Fruit fly (Drosophila melanogaster) whole organism, wandering third instar larva: ENCODE data around the gene CG4935.

ENCODE experiments used
- CrebA ChIP-seq: fragments of 200-800 bp; sonication (Bioruptor generic); optimal IDR thresholded peaks from 2 replicates; lab custom pipeline; 2016; ENCODE audit warnings: missing biosample characterization, mild to moderate bottlenecking, missing genetic modification characterization, borderline replicate concordance
- GATAd ChIP-seq: sonication (Bioruptor generic); optimal IDR thresholded peaks from 2 replicates; lab custom pipeline; 2016; ENCODE audit warnings: missing biosample characterization, missing genetic modification characterization
- Jra ChIP-seq: sonication (Bioruptor generic); optimal IDR thresholded peaks from 2 replicates; lab custom pipeline; 2016; ENCODE audit warnings: missing biosample characterization, missing genetic modification characterization
- OdsH ChIP-seq: fragments of 200-800 bp; sonication (Bioruptor generic); optimal IDR thresholded peaks from 2 replicates; lab custom pipeline; 2016; ENCODE audit warnings: missing biosample characterization, mild to moderate bottlenecking, missing genetic modification characterization
- ey ChIP-seq: fragments of 200-800 bp; sonication (Bioruptor generic); optimal IDR thresholded peaks from 2 replicates; lab custom pipeline; 2016; ENCODE audit warnings: missing biosample characterization, missing genetic modification characterization
- fru ChIP-seq: fragments of 200-800 bp; sonication (Bioruptor generic); optimal IDR thresholded peaks from 3 replicates; lab custom pipeline; 2016; ENCODE audit warnings: missing biosample characterization, mild to moderate bottlenecking, missing genetic modification characterization
- lola ChIP-seq: fragments of >200 bp; optimal IDR thresholded peaks from 2 replicates; lab custom pipeline; 2017; ENCODE audit warnings: missing biosample characterization, missing genetic modification characterization
- psq ChIP-seq: fragments of 200-800 bp; sonication (Bioruptor generic); optimal IDR thresholded peaks from 3 replicates; lab custom pipeline; 2017; ENCODE audit warnings: missing biosample characterization, mild to moderate bottlenecking, missing genetic modification characterization, moderate library complexity
- sage ChIP-seq: fragments of 200-800 bp; sonication (Bioruptor generic); optimal IDR thresholded peaks from 2 replicates; lab custom pipeline; 2016; ENCODE audit warnings: missing biosample characterization, mild to moderate bottlenecking, missing genetic modification characterization
- usp ChIP-seq: fragments of >200 bp; optimal IDR thresholded peaks from 2 replicates; lab custom pipeline; 2017; ENCODE audit warnings: missing biosample characterization, missing genetic modification characterization
- woc ChIP-seq: sonication (Bioruptor generic); optimal IDR thresholded peaks from 2 replicates; lab custom pipeline; 2016; ENCODE audit warnings: missing biosample characterization, mild to moderate bottlenecking, missing genetic modification characterization

dm6 chr2L:16293703-16294233 lies 31.8 kb downstream of the CG4935 start, which contains the start of gene Cyp303a1:
- TF ChIP-seq CrebA (GFP tag; lab: Kevin White, UChicago): no peak
- no peak for TF ChIP-seq Jra (GFP tag; lab: Kevin White, UChicago)
- TF ChIP-seq psq (GFP tag; lab: Kevin White, UChicago): no peak
- TF ChIP-seq OdsH (GFP tag; lab: Kevin White, UChicago): no peak
- no peak for TF ChIP-seq sage (GFP tag; lab: Kevin White, UChicago)
- TF ChIP-seq lola (GFP tag; lab: Kevin White, UChicago): no peak
- TF ChIP-seq ey: no peak
- TF ChIP-seq woc (GFP tag; lab: Kevin White, UChicago): no peak
- no peak for TF ChIP-seq usp (GFP tag; lab: Kevin White, UChicago)
- no peak for TF ChIP-seq fru (GFP tag; lab: Kevin White, UChicago)
- TF ChIP-seq GATAd (GFP tag; lab: Kevin White, UChicago): no peak
